Fruit fly (Drosophila melanogaster) Kc167 (cell line): ENCODE results near the gene CG34409.

Source experiments
- Myc ChIP-seq: fragments of >200 bp; optimal IDR thresholded peaks from 2 replicates; lab custom pipeline; 2017; ENCODE audit warnings: missing external identifiers
- Sin3A ChIP-seq: fragments of >200 bp; optimal IDR thresholded peaks from 2 replicates; lab custom pipeline; 2018; ENCODE audit warnings: missing external identifiers
- h ChIP-seq: fragments of >200 bp; optimal IDR thresholded peaks from 3 replicates; lab custom pipeline; 2018; ENCODE audit warnings: missing external identifiers
- insv ChIP-seq: fragments of >200 bp; optimal IDR thresholded peaks from 3 replicates; lab custom pipeline; 2018; ENCODE audit warnings: missing external identifiers
- psq ChIP-seq: fragments of >200 bp; optimal IDR thresholded peaks from 2 replicates; lab custom pipeline; 2017; ENCODE audit warnings: missing external identifiers
- ttk ChIP-seq: sonication (Bioruptor generic); optimal IDR thresholded peaks from 2 replicates; lab custom pipeline; 2017; ENCODE audit warnings: missing external identifiers

- TF ChIP-seq h (lab: Kevin White, UChicago) = no peak
- TF ChIP-seq Sin3A (lab: Kevin White, UChicago) = no peak
- TF ChIP-seq psq (lab: Kevin White, UChicago) = no peak
- TF ChIP-seq insv (lab: Kevin White, UChicago) = no peak
- TF ChIP-seq Myc (lab: Kevin White, UChicago) = no peak
- no peak for TF ChIP-seq ttk (lab: Kevin White, UChicago)
Observed at dm6 chr3R:9746267-9746666, at the start of gene CG34409.
